Worm (Caenorhabditis elegans) whole organism, L1 larva: ENCODE data around the gene ZC449.4.

ENCODE experiments used
- C04F5.9 ChIP-seq: sonication (generic microtip); optimal IDR thresholded peaks from 2 replicates; lab custom pipeline; 2016; ENCODE audit warnings: missing genetic modification characterization, missing compliant biosample characterization
- aha-1 ChIP-seq: fragments of 150-350 bp; optimal IDR thresholded peaks from 2 replicates; lab custom pipeline; 2014; ENCODE audit warnings: missing biosample characterization, missing genetic modification characterization
- alr-1 ChIP-seq: fragments of 200-800 bp; sonication (Bioruptor generic); optimal IDR thresholded peaks from 2 replicates; lab custom pipeline; 2018; ENCODE audit warnings: borderline replicate concordance, mild to moderate bottlenecking, missing genetic modification characterization, missing compliant biosample characterization
- aly-2 ChIP-seq: fragments of 150-350 bp; optimal IDR thresholded peaks from 2 replicates; lab custom pipeline; 2014; ENCODE audit warnings: missing biosample characterization, missing genetic modification characterization
- ama-1 ChIP-seq: fragments of 150-350 bp; optimal IDR thresholded peaks from 2 replicates; lab custom pipeline; 2014
- blmp-1 ChIP-seq: fragments of 150-350 bp; optimal IDR thresholded peaks from 2 replicates; lab custom pipeline; 2014; ENCODE audit warnings: missing biosample characterization, missing genetic modification characterization
- ceh-63 ChIP-seq: fragments of 200-800 bp; sonication (Bioruptor generic); optimal IDR thresholded peaks from 2 replicates; lab custom pipeline; 2018; ENCODE audit warnings: mild to moderate bottlenecking, missing genetic modification characterization, missing compliant biosample characterization
- ceh-8 ChIP-seq: fragments of 200-800 bp; sonication (Bioruptor generic); optimal IDR thresholded peaks from 2 replicates; lab custom pipeline; 2018; ENCODE audit warnings: mild to moderate bottlenecking, missing genetic modification characterization, moderate library complexity, missing compliant biosample characterization
- ceh-82 ChIP-seq, 3 experiments: fragments of 150-350 bp in 1 of 3; sonication (generic microtip) in 2 of 3; optimal IDR thresholded peaks; 2 replicates each; lab custom pipeline; 2014 to 2017; ENCODE audit warnings: missing biosample characterization in 3 of 3, missing genetic modification characterization in 3 of 3
- ceh-88 ChIP-seq: fragments of 200-800 bp; sonication (Bioruptor generic); IDR thresholded peaks from 2 replicates; pipeline ENCODE4 v1.3.6; 2022; ENCODE audit warnings: missing genetic modification characterization, missing compliant biosample characterization
- dpl-1 ChIP-seq, 3 experiments: fragments of 150-350 bp in 2 of 3; sonication (generic microtip) in 1 of 3; optimal IDR thresholded peaks; 2 replicates each; lab custom pipeline; 2014 to 2017; ENCODE audit warnings: missing biosample characterization in 3 of 3, missing genetic modification characterization in 3 of 3, missing genetic modification reagents in 3 of 3
- dsc-1 ChIP-seq: sonication (generic microtip); optimal IDR thresholded peaks from 2 replicates; lab custom pipeline; 2016; ENCODE audit warnings: mild to moderate bottlenecking, missing genetic modification characterization, missing compliant biosample characterization
- efl-1 ChIP-seq, 4 experiments: fragments of 150-350 bp; optimal IDR thresholded peaks in 3 of 4; peaks in 1 of 4; 1 replicate in 1 of 4; 2 replicates in 3 of 4; lab custom pipeline; 2014; ENCODE audit warnings: missing biosample characterization in 2 of 4, missing genetic modification characterization in 2 of 4, missing genetic modification reagents in 2 of 4
- efl-3 ChIP-seq: fragments of 200-800 bp; sonication (Bioruptor generic); optimal IDR thresholded peaks from 2 replicates; lab custom pipeline; 2018; ENCODE audit warnings: mild to moderate bottlenecking, missing genetic modification characterization, missing compliant biosample characterization
- egl-27 ChIP-seq, 2 experiments: fragments of 150-350 bp in 1 of 2; sonication (generic microtip); optimal IDR thresholded peaks; 3 replicates each; lab custom pipeline; 2017 to 2018; ENCODE audit warnings: missing biosample characterization in 2 of 2, missing genetic modification characterization in 2 of 2, missing genetic modification reagents in 2 of 2
- elt-2 ChIP-seq: sonication (generic microtip); optimal IDR thresholded peaks from 2 replicates; lab custom pipeline; 2016; ENCODE audit warnings: missing genetic modification characterization, mild to moderate bottlenecking, inconsistent platforms, missing compliant biosample characterization, missing genetic modification reagents
- ets-5 ChIP-seq: fragments of 200-800 bp; sonication (Bioruptor generic); IDR thresholded peaks from 2 replicates; pipeline ENCODE4 v1.3.6; 2022; ENCODE audit warnings: missing genetic modification characterization, missing compliant biosample characterization
- fkh-10 ChIP-seq: sonication (generic microtip); optimal IDR thresholded peaks from 2 replicates; lab custom pipeline; 2017; ENCODE audit warnings: missing biosample characterization, missing genetic modification reagents, missing genetic modification characterization
- fkh-4 ChIP-seq: sonication (generic microtip); optimal IDR thresholded peaks from 2 replicates; lab custom pipeline; 2016; ENCODE audit warnings: missing compliant biosample characterization, missing genetic modification characterization, borderline replicate concordance
- fos-1 ChIP-seq: fragments of 150-350 bp; optimal IDR thresholded peaks from 2 replicates; lab custom pipeline; 2014; ENCODE audit warnings: missing biosample characterization, missing genetic modification characterization
- hlh-17 ChIP-seq: fragments of 200-800 bp; sonication (Bioruptor generic); optimal IDR thresholded peaks from 2 replicates; lab custom pipeline; 2018; ENCODE audit warnings: missing genetic modification characterization, mild to moderate bottlenecking, missing compliant biosample characterization, moderate library complexity, borderline replicate concordance
- hlh-4 ChIP-seq: sonication (generic microtip); optimal IDR thresholded peaks from 2 replicates; lab custom pipeline; 2016; ENCODE audit warnings: mild to moderate bottlenecking, missing genetic modification characterization, missing compliant biosample characterization
- hpl-2 ChIP-seq: fragments of 150-350 bp; optimal IDR thresholded peaks from 2 replicates; lab custom pipeline; 2014; ENCODE audit warnings: missing biosample characterization, missing genetic modification reagents, missing genetic modification characterization
- isw-1 ChIP-seq: fragments of 200-800 bp; sonication (Bioruptor generic); IDR thresholded peaks from 2 replicates; pipeline ENCODE4 v1.3.6; 2022; ENCODE audit warnings: missing genetic modification characterization, missing compliant biosample characterization
- jun-1 ChIP-seq: fragments of 150-350 bp; optimal IDR thresholded peaks from 2 replicates; lab custom pipeline; 2014; ENCODE audit warnings: missing biosample characterization, missing genetic modification reagents, missing genetic modification characterization
- lin-13 ChIP-seq: fragments of 150-350 bp; optimal IDR thresholded peaks from 2 replicates; lab custom pipeline; 2014; ENCODE audit warnings: missing biosample characterization, missing genetic modification reagents, missing genetic modification characterization
- lin-14 ChIP-seq: fragments of 200-800 bp; sonication (Bioruptor generic); optimal IDR thresholded peaks from 2 replicates; lab custom pipeline; 2018; ENCODE audit warnings: mild to moderate bottlenecking, missing genetic modification characterization, moderate library complexity, missing compliant biosample characterization
- lin-15B ChIP-seq: fragments of 150-350 bp; sonication (generic microtip); optimal IDR thresholded peaks from 3 replicates; lab custom pipeline; 2014; ENCODE audit warnings: missing biosample characterization, missing genetic modification characterization
- lin-35 ChIP-seq, 2 experiments: fragments of 150-350 bp; optimal IDR thresholded peaks; 2 replicates each; lab custom pipeline; 2014; ENCODE audit warnings: missing biosample characterization in 2 of 2, missing genetic modification characterization in 2 of 2, missing genetic modification reagents in 2 of 2
- lsy-2 ChIP-seq, 2 experiments: fragments of 150-350 bp; optimal IDR thresholded peaks; 2 replicates each; lab custom pipeline; 2014; ENCODE audit warnings: missing biosample characterization in 2 of 2, missing genetic modification characterization in 2 of 2
- mab-9 ChIP-seq: fragments of 200-800 bp; sonication (Bioruptor generic); IDR thresholded peaks from 2 replicates; pipeline ENCODE4 v1.3.6; 2022; ENCODE audit warnings: missing genetic modification reagents, missing genetic modification characterization, missing compliant biosample characterization
- mef-2 ChIP-seq: fragments of 150-350 bp; optimal IDR thresholded peaks from 2 replicates; lab custom pipeline; 2014; ENCODE audit warnings: missing biosample characterization, missing genetic modification characterization
- nhr-11 ChIP-seq: fragments of 150-350 bp; optimal IDR thresholded peaks from 2 replicates; lab custom pipeline; 2014; ENCODE audit warnings: missing biosample characterization, missing genetic modification characterization
- nhr-19 ChIP-seq: fragments of 200-800 bp; sonication (Bioruptor generic); conservative IDR thresholded peaks from 2 replicates; pipeline ENCODE4 v1.3.6; 2022; ENCODE audit warnings: missing genetic modification characterization, missing compliant biosample characterization
- nhr-71 ChIP-seq: sonication (generic microtip); optimal IDR thresholded peaks from 2 replicates; lab custom pipeline; 2016; ENCODE audit warnings: mild to moderate bottlenecking, missing genetic modification characterization, moderate library complexity, missing compliant biosample characterization
- nhr-77 ChIP-seq: fragments of 150-350 bp; optimal IDR thresholded peaks from 2 replicates; lab custom pipeline; 2014; ENCODE audit warnings: missing biosample characterization, missing genetic modification characterization
- nhr-84 ChIP-seq: sonication (generic microtip); optimal IDR thresholded peaks from 2 replicates; lab custom pipeline; 2017; ENCODE audit warnings: missing biosample characterization, missing genetic modification characterization
- nhr-90 ChIP-seq: sonication (generic microtip); optimal IDR thresholded peaks from 2 replicates; lab custom pipeline; 2016; ENCODE audit warnings: mild to moderate bottlenecking, missing genetic modification characterization, missing compliant biosample characterization; ENCODE audit not compliant: poor library complexity
- pqm-1 ChIP-seq: sonication (generic microtip); optimal IDR thresholded peaks from 3 replicates; lab custom pipeline; 2017; ENCODE audit warnings: missing biosample characterization, missing genetic modification characterization
- rnt-1 ChIP-seq: sonication (generic microtip); optimal IDR thresholded peaks from 2 replicates; lab custom pipeline; 2016; ENCODE audit warnings: mild to moderate bottlenecking, missing genetic modification characterization, moderate library complexity, missing compliant biosample characterization
- skn-1 ChIP-seq: fragments of 150-350 bp; optimal IDR thresholded peaks from 2 replicates; lab custom pipeline; 2014; ENCODE audit warnings: missing biosample characterization, missing genetic modification characterization
- snpc-4 ChIP-seq: fragments of 150-350 bp; optimal IDR thresholded peaks from 2 replicates; lab custom pipeline; 2014; ENCODE audit warnings: missing biosample characterization, missing genetic modification characterization
- sptf-1 ChIP-seq: fragments of 150-350 bp; optimal IDR thresholded peaks from 2 replicates; lab custom pipeline; 2014; ENCODE audit warnings: missing biosample characterization, missing genetic modification characterization
- sup-37 ChIP-seq: fragments of 200-800 bp; sonication (Bioruptor generic); optimal IDR thresholded peaks from 2 replicates; lab custom pipeline; 2018; ENCODE audit warnings: mild to moderate bottlenecking, missing genetic modification characterization, missing compliant biosample characterization
- tlp-1 ChIP-seq: fragments of 150-350 bp; optimal IDR thresholded peaks from 2 replicates; lab custom pipeline; 2014; ENCODE audit warnings: missing biosample characterization, missing genetic modification characterization
- unc-130 ChIP-seq: fragments of 150-350 bp; optimal IDR thresholded peaks from 2 replicates; lab custom pipeline; 2017; ENCODE audit warnings: missing biosample characterization, missing genetic modification characterization, inconsistent platforms
- unc-62 ChIP-seq: fragments of 150-350 bp; optimal IDR thresholded peaks from 2 replicates; lab custom pipeline; 2014; ENCODE audit warnings: missing biosample characterization, missing genetic modification reagents, missing genetic modification characterization
- unc-98 ChIP-seq: fragments of 200-800 bp; sonication (Bioruptor generic); IDR thresholded peaks from 2 replicates; pipeline ENCODE4 v1.3.6; 2022; ENCODE audit warnings: missing genetic modification characterization, missing compliant biosample characterization
- zag-1 ChIP-seq: fragments of 150-350 bp; optimal IDR thresholded peaks from 2 replicates; lab custom pipeline; 2014; ENCODE audit warnings: missing biosample characterization, missing genetic modification characterization
- zip-4 ChIP-seq: fragments of 200-800 bp; sonication (Bioruptor generic); optimal IDR thresholded peaks from 2 replicates; lab custom pipeline; 2018; ENCODE audit warnings: mild to moderate bottlenecking, missing genetic modification characterization, moderate library complexity, missing compliant biosample characterization
- ztf-11 ChIP-seq, 2 experiments: sonication (generic microtip); optimal IDR thresholded peaks; 2 replicates each; lab custom pipeline; 2016 to 2017; ENCODE audit warnings: missing genetic modification characterization in 2 of 2, missing biosample characterization in 1 of 2, missing compliant biosample characterization in 1 of 2

The ZC449.4 gene

ce11 chrX:4997548-4998087 is 36.1 kb downstream of the ZC449.4 start, which contains the start of gene ZC8.6 (continued):
- TF ChIP-seq efl-1 (optimal IDR thresholded peaks at IDR 0.05; lab: Kevin White, UChicago) (peak in 1 of 2 experiments; percentile 10), efl-1 (GFP tag; optimal IDR thresholded peaks at IDR 0.05 in 1 of 2; lab: Kevin White, UChicago) (peak; percentile 35 to 88), fkh-10 (GFP tag; lab: Kevin White, UChicago) (no peak), sptf-1 (no peak), lin-13 (GFP tag; lab: Kevin White, UChicago) (no peak), ceh-8 (no peak), fos-1 (tag; lab: Kevin White, UChicago) (no peak), lin-14 (GFP tag; lab: Kevin White, UChicago) (peak; percentile 67), nhr-84 (tag; lab: Kevin White, UChicago) (no peak), egl-27 (tag; optimal IDR thresholded peaks at IDR 0.05; lab: Kevin White, UChicago) (no peak), nhr-11 (tag; lab: Kevin White, UChicago) (no peak), snpc-4 (tag; lab: Kevin White, UChicago) (no peak), blmp-1 (tag; lab: Kevin White, UChicago) (no peak), sup-37 (GFP tag; lab: Kevin White, UChicago) (no peak), ceh-82 (tag; optimal IDR thresholded peaks at IDR 0.05; lab: Kevin White, UChicago) (peak in 1 of 3 experiments; percentile 44), lin-15B (peak; percentile 54), pqm-1 (no peak), ceh-88 (GFP tag; lab: Robert Waterston, UW) (no peak), dpl-1 (GFP tag; optimal IDR thresholded peaks at IDR 0.05; lab: Kevin White, UChicago) (peak in 1 of 3 experiments; percentile 52), hpl-2 (GFP tag; lab: Kevin White, UChicago) (no peak), elt-2 (tag; lab: Kevin White, UChicago) (peak; percentile 4), lsy-2 (tag; optimal IDR thresholded peaks at IDR 0.05; lab: Kevin White, UChicago) (no peak), ceh-63 (no peak), nhr-71 (tag; lab: Kevin White, UChicago) (peak; percentile 39), unc-62 (no peak), zip-4 (GFP tag; lab: Kevin White, UChicago) (no peak), nhr-77 (tag; lab: Kevin White, UChicago) (peak; percentile 5), tlp-1 (no peak), ama-1 (lab: Kevin White, UChicago) (no peak), skn-1 (no peak), rnt-1 (tag; lab: Kevin White, UChicago) (peak; percentile 7), zag-1 (tag; lab: Kevin White, UChicago) (no peak), dsc-1 (tag; lab: Kevin White, UChicago) (no peak), efl-3 (no peak), nhr-19 (GFP tag; lab: Robert Waterston, UW) (no peak), C04F5.9 (tag; lab: Kevin White, UChicago) (no peak), ztf-11 (tag; optimal IDR thresholded peaks at IDR 0.05; lab: Kevin White, UChicago) (no peak), unc-98 (no peak), mef-2 (tag; lab: Kevin White, UChicago) (no peak), mab-9 (no peak), hlh-17 (GFP tag; lab: Kevin White, UChicago) (no peak), ets-5 (GFP tag; lab: Robert Waterston, UW) (no peak), lin-35 (GFP tag; optimal IDR thresholded peaks at IDR 0.05; lab: Kevin White, UChicago) (peak; percentile 18 to 56), unc-130 (tag; lab: Kevin White, UChicago) (no peak), aly-2 (tag; lab: Kevin White, UChicago) (no peak), hlh-4 (tag; lab: Kevin White, UChicago) (no peak), alr-1 (tag; lab: Kevin White, UChicago) (no peak), fkh-4 (no peak), aha-1 (tag; lab: Kevin White, UChicago) (no peak), nhr-90 (tag; lab: Kevin White, UChicago) (no peak), isw-1 (GFP tag; lab: Robert Waterston, UW) (no peak), jun-1 (no peak)
- TF ChIP-seq, all 84 proteins: peak for 19
